Fruit fly (Drosophila melanogaster) Kc167 (cell line): ENCODE data around the gene Acp65Aa.

Experiments
- insv ChIP-seq: fragments of >200 bp; optimal IDR thresholded peaks from 3 replicates; lab custom pipeline; 2018; ENCODE audit warnings: missing external identifiers
- psq ChIP-seq: fragments of >200 bp; optimal IDR thresholded peaks from 2 replicates; lab custom pipeline; 2017; ENCODE audit warnings: missing external identifiers
- ttk ChIP-seq: sonication (Bioruptor generic); optimal IDR thresholded peaks from 2 replicates; lab custom pipeline; 2017; ENCODE audit warnings: missing external identifiers

DNA sequence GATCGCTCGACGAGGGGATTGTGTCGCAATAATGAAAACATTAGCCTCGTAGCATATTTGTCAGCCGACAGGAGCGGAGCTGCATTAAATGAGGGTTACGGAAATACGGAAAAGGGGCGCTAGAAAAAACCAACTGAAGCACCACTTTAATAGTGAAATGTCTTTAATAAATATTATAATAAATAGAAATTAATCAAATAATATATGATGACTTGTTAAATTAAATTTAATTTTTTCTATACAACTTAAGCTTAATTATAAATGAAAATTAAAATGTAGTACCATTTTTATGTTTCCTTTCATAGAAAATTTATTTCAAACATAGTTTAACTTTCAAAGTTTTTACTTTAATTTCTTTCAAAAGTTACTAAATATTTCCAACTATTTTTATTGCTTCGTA, 9.5 kb upstream of the Acp65Aa start:
- TF ChIP-seq ttk (lab: Kevin White, UChicago) (no peak), insv (no peak), psq (lab: Kevin White, UChicago) (no peak)
